Fruit fly (Drosophila melanogaster): Measurements from ENCODE around the gene Nedd4.
A peak's percentile ranks its signal among the peaks of the same experiment; 100 is the strongest.

The Nedd4 gene

dm6 chr3L:17532197-17532596 lies 2.3 kb downstream of the Nedd4 start (continued):
- no peak for TF ChIP-seq btn (GFP tag; optimal IDR thresholded peaks at IDR 0.05)
- no peak for TF ChIP-seq C15 (GFP tag; IDR thresholded peaks at IDR 0.05)
- peak; percentile 17 for TF ChIP-seq abd-A (tag; optimal IDR thresholded peaks at IDR 0.05)
- TF ChIP-seq CG12659 (GFP tag; optimal IDR thresholded peaks at IDR 0.05), result no peak
- TF ChIP-seq Scr (GFP tag; IDR thresholded peaks at IDR 0.05; ENCODE audit: partially characterized antibody), result no peak
- TF ChIP-seq unc-4 (GFP tag; IDR thresholded peaks at IDR 0.05; ENCODE audit: partially characterized antibody), result no peak
- peak; percentile 54 for TF ChIP-seq slbo (GFP tag; IDR thresholded peaks at IDR 0.05)
- no peak for TF ChIP-seq CG12071 (GFP tag; optimal IDR thresholded peaks at IDR 0.05)
- TF ChIP-seq Dp (GFP tag; optimal IDR thresholded peaks at IDR 0.05), result no peak
- no peak for TF ChIP-seq Hand (GFP tag; optimal IDR thresholded peaks at IDR 0.05)
- TF ChIP-seq ewg (GFP tag; optimal IDR thresholded peaks at IDR 0.05), result peak; percentile 7
- no peak for TF ChIP-seq ranshi (GFP tag; IDR thresholded peaks at IDR 0.05)
- no peak for TF ChIP-seq CG10321 (GFP tag; IDR thresholded peaks at IDR 0.05)
- TF ChIP-seq Blimp-1 (GFP tag; optimal IDR thresholded peaks at IDR 0.05), result peak; percentile 83
- peak; percentile 56 for TF ChIP-seq Sox102F (GFP tag; optimal IDR thresholded peaks at IDR 0.05)
- TF ChIP-seq Side (GFP tag; optimal IDR thresholded peaks at IDR 0.05), result no peak
- peak; percentile 1 for TF ChIP-seq CG12104 (GFP tag; optimal IDR thresholded peaks at IDR 0.05)
- TF ChIP-seq Meics (GFP tag; optimal IDR thresholded peaks at IDR 0.05), result peak; percentile 10
- TF ChIP-seq lmd (GFP tag; IDR thresholded peaks at IDR 0.05), result 0 out of 2 replicates have a peak, but pooled peaks have one; percentile 27
- TF ChIP-seq D19A (tag; optimal IDR thresholded peaks at IDR 0.05), result peak; percentile 31
- no peak for TF ChIP-seq zf30C (GFP tag; optimal IDR thresholded peaks at IDR 0.05)
- TF ChIP-seq Xrp1 (GFP tag; IDR thresholded peaks at IDR 0.05), result peak; percentile 56; the same call in 1 of the 2 replicates
- no peak for TF ChIP-seq da (GFP tag; optimal IDR thresholded peaks at IDR 0.05)
- no peak for TF ChIP-seq Dll (GFP tag; IDR thresholded peaks at IDR 0.05; ENCODE audit: partially characterized antibody)
- peak; percentile 52 for TF ChIP-seq lilli (GFP tag; optimal IDR thresholded peaks at IDR 0.05)
- peak; percentile 24 for TF ChIP-seq bcd (GFP tag; optimal IDR thresholded peaks at IDR 0.05)
- TF ChIP-seq ttk (GFP tag; IDR thresholded peaks at IDR 0.05), result no peak
- no peak for TF ChIP-seq danr (GFP tag; IDR thresholded peaks at IDR 0.05)
- no peak for TF ChIP-seq CG8290 (GFP tag; optimal IDR thresholded peaks at IDR 0.05)
- no peak for TF ChIP-seq CG8290 (tag; optimal IDR thresholded peaks at IDR 0.05)
- TF ChIP-seq gro (GFP tag; optimal IDR thresholded peaks at IDR 0.05), result no peak
- no peak for TF ChIP-seq Spps (tag; optimal IDR thresholded peaks at IDR 0.05)
- peak; percentile 78 for TF ChIP-seq Med (GFP tag)
- TF ChIP-seq Nf-YA (GFP tag; IDR thresholded peaks at IDR 0.05), result 0 out of 2 replicates have a peak, but pooled peaks have one; percentile 6
- no peak for TF ChIP-seq CG18011 (GFP tag; optimal IDR thresholded peaks at IDR 0.05)
- peak; percentile 27 for TF ChIP-seq CG2875 (GFP tag; optimal IDR thresholded peaks at IDR 0.05)
- TF ChIP-seq CG2199 (GFP tag; IDR thresholded peaks at IDR 0.05), result no peak
- no peak for TF ChIP-seq bbx (GFP tag; IDR thresholded peaks at IDR 0.05; ENCODE audit: partially characterized antibody)
- TF ChIP-seq CG12155 (GFP tag; optimal IDR thresholded peaks at IDR 0.05), result no peak
- TF ChIP-seq sd (tag; optimal IDR thresholded peaks at IDR 0.05), result no peak
- TF ChIP-seq CG13296 (GFP tag; optimal IDR thresholded peaks at IDR 0.05), result no peak
- no peak for TF ChIP-seq CG8359 (GFP tag; optimal IDR thresholded peaks at IDR 0.05; ENCODE audit: borderline replicate concordance)
- no peak for TF ChIP-seq CG11696 (GFP tag; IDR thresholded peaks at IDR 0.05)
- TF ChIP-seq CG18619 (GFP tag; optimal IDR thresholded peaks at IDR 0.05), result peak; percentile 23
- peak; percentile 18 for TF ChIP-seq maf-S (GFP tag; optimal IDR thresholded peaks at IDR 0.05)
- no peak for TF ChIP-seq CG10543 (GFP tag; optimal IDR thresholded peaks at IDR 0.05)
- no peak for TF ChIP-seq CG12769 (tag; optimal IDR thresholded peaks at IDR 0.05)
